Fruit fly (Drosophila melanogaster) ovary, adult (tissue): ENCODE measurements around the gene CG31697.
A peak's percentile ranks its signal among the peaks of the same experiment; 100 is the strongest.

Experiments
- CG17801 ChIP-seq: fragments of 200-800 bp; optimal IDR thresholded peaks from 2 replicates; lab custom pipeline; 2019; ENCODE audit warnings: missing biosample characterization, mild to moderate bottlenecking, missing genetic modification characterization, moderate library complexity; ENCODE audit not compliant: partially characterized antibody

Gene CG31697

dm6 chr2L:19535234-19535633 lies at the start of gene CG31697:
CG31697 (plus strand) TSS chr2L:19535448.
- TF ChIP-seq CG17801 (GFP tag; lab: Kevin White, UChicago), result no peak

- no peak for TF ChIP-seq CG17801 (GFP tag; lab: Kevin White, UChicago)
Observed at dm6 chr2L:19487190-19487589, 48.1 kb upstream of the CG31697 start, which contains the start of gene CG13083. CG13083 (plus strand) TSS chr2L:19487490.

dm6 chr2L:19489997-19490461 lies 45.2 kb upstream of the CG31697 start, which contains the start of the genes CG10194 and CG18094:
CG10194 (minus strand) TSS chr2L:19490104.
CG18094 (plus strand) TSS chr2L:19490262.
- peak; percentile 85 for TF ChIP-seq CG17801 (GFP tag; lab: Kevin White, UChicago)

dm6 chr2L:19492934-19493686 lies 42.1 kb upstream of the CG31697 start, which contains the start of the genes swm and Ctu2:
swm (plus strand) TSS chr2L:19493251.
Ctu2 (minus strand) TSS chr2L:19493253.
- peak; percentile 76 for TF ChIP-seq CG17801 (GFP tag; lab: Kevin White, UChicago)

- TF ChIP-seq CG17801 (GFP tag; lab: Kevin White, UChicago), result peak; percentile 40
Observed at dm6 chr2L:19497983-19498382, 37.3 kb upstream of the CG31697 start, which contains the start of gene Top3alpha. Top3alpha (plus strand) TSS chr2L:19498168.

dm6 chr2L:19506323-19506722 lies 28.9 kb upstream of the CG31697 start:
- no peak for TF ChIP-seq CG17801 (GFP tag; lab: Kevin White, UChicago)

dm6 chr2L:19508361-19508918 lies 26.8 kb upstream of the CG31697 start, which contains the start of gene cyst:
cyst (minus strand) TSS chr2L:19508764.
- TF ChIP-seq CG17801 (GFP tag; lab: Kevin White, UChicago), result no peak

dm6 chr2L:19512184-19512583 lies 23.1 kb upstream of the CG31697 start:
- no peak for TF ChIP-seq CG17801 (GFP tag; lab: Kevin White, UChicago)

- TF ChIP-seq CG17801 (GFP tag; lab: Kevin White, UChicago), result no peak
Observed at dm6 chr2L:19516062-19516461, 19.2 kb upstream of the CG31697 start.

- no peak for TF ChIP-seq CG17801 (GFP tag; lab: Kevin White, UChicago)
Observed at dm6 chr2L:19517154-19517814, 18.0 kb upstream of the CG31697 start, which contains the start of gene Hasp. Hasp (minus strand) TSS chr2L:19517204.

dm6 chr2L:19518636-19519086 lies 16.6 kb upstream of the CG31697 start, which contains the start of gene CG10132:
CG10132 (plus strand) TSS chr2L:19518824.
- no peak for TF ChIP-seq CG17801 (GFP tag; lab: Kevin White, UChicago)

- TF ChIP-seq CG17801 (GFP tag; lab: Kevin White, UChicago), result no peak
Observed at dm6 chr2L:19519611-19520010, 15.6 kb upstream of the CG31697 start.

dm6 chr2L:19526316-19526715 lies 8.9 kb upstream of the CG31697 start, which contains the start of the genes Dpm1 and CG10137:
Dpm1 (minus strand) TSS chr2L:19526368.
CG10137 (plus strand) TSS chr2L:19526686.
- TF ChIP-seq CG17801 (GFP tag; lab: Kevin White, UChicago), result peak; percentile 57

- no peak for TF ChIP-seq CG17801 (GFP tag; lab: Kevin White, UChicago)
Observed at dm6 chr2L:19526844-19527243, 8.4 kb upstream of the CG31697 start.

- TF ChIP-seq CG17801 (GFP tag; lab: Kevin White, UChicago), result peak; percentile 99
Observed at dm6 chr2L:19528308-19528707, 6.9 kb upstream of the CG31697 start.
